Worm (Caenorhabditis elegans): ENCODE data around the gene Y60C6A.2.

ce11 chrV:4755308-4756029 lies 29.8 kb downstream of the Y60C6A.2 start, which contains the start of gene pgl-3:
- TF ChIP-seq dao-5 (tag; optimal IDR thresholded peaks at IDR 0.05): no peak
- no peak for TF ChIP-seq him-1 (tag; optimal IDR thresholded peaks at IDR 0.05)
